Fruit fly (Drosophila melanogaster) whole organism, wandering third instar larva: ENCODE data around the gene PolH.
A peak's percentile ranks its signal among the peaks of the same experiment; 100 is the strongest.

Experiments used
- Abd-B ChIP-seq: fragments of >200 bp; optimal IDR thresholded peaks from 2 replicates; lab custom pipeline; 2017; ENCODE audit warnings: missing biosample characterization, missing genetic modification characterization
- Dfd ChIP-seq: fragments of >200 bp; optimal IDR thresholded peaks from 2 replicates; lab custom pipeline; 2017; ENCODE audit warnings: missing biosample characterization, missing genetic modification characterization
- GATAd ChIP-seq: sonication (Bioruptor generic); optimal IDR thresholded peaks from 2 replicates; lab custom pipeline; 2016; ENCODE audit warnings: missing biosample characterization, missing genetic modification characterization
- Mio ChIP-seq: sonication (Bioruptor generic); optimal IDR thresholded peaks from 2 replicates; lab custom pipeline; 2016; ENCODE audit warnings: missing biosample characterization, missing genetic modification characterization
- Myc ChIP-seq: fragments of >200 bp; optimal IDR thresholded peaks from 2 replicates; lab custom pipeline; 2017
- N ChIP-seq: fragments of >200 bp; optimal IDR thresholded peaks from 2 replicates; lab custom pipeline; 2018; ENCODE audit warnings: missing biosample characterization, missing external identifiers, missing genetic modification characterization
- OdsH ChIP-seq: fragments of 200-800 bp; sonication (Bioruptor generic); optimal IDR thresholded peaks from 2 replicates; lab custom pipeline; 2016; ENCODE audit warnings: missing biosample characterization, mild to moderate bottlenecking, missing genetic modification characterization
- Rel ChIP-seq, 2 experiments: fragments of 200-800 bp; sonication (Bioruptor generic) in 1 of 2; optimal IDR thresholded peaks; 2 replicates in 1 of 2; 3 replicates in 1 of 2; lab custom pipeline; 2016 to 2019; ENCODE audit warnings: mild to moderate bottlenecking in 2 of 2, missing biosample characterization in 2 of 2, missing genetic modification characterization in 2 of 2, moderate library complexity in 1 of 2
- brk ChIP-seq: fragments of 200-800 bp; sonication (Bioruptor generic); optimal IDR thresholded peaks from 2 replicates; lab custom pipeline; 2016; ENCODE audit warnings: missing biosample characterization, mild to moderate bottlenecking, missing genetic modification characterization
- ey ChIP-seq: fragments of 200-800 bp; sonication (Bioruptor generic); optimal IDR thresholded peaks from 2 replicates; lab custom pipeline; 2016; ENCODE audit warnings: missing biosample characterization, missing genetic modification characterization
- h ChIP-seq: fragments of 200-800 bp; sonication (Bioruptor generic); optimal IDR thresholded peaks from 3 replicates; lab custom pipeline; 2016; ENCODE audit warnings: missing biosample characterization, mild to moderate bottlenecking, missing genetic modification characterization
- jim ChIP-seq: fragments of 175-275, 200-325 bp; sonication (Bioruptor generic); optimal IDR thresholded peaks from 2 replicates; lab custom pipeline; 2016; ENCODE audit warnings: missing biosample characterization, mild to moderate bottlenecking, missing genetic modification characterization
- sv ChIP-seq: fragments of 200-800 bp; sonication (Bioruptor generic); optimal IDR thresholded peaks from 3 replicates; lab custom pipeline; 2016; ENCODE audit warnings: missing biosample characterization, missing genetic modification characterization
- usp ChIP-seq: fragments of >200 bp; optimal IDR thresholded peaks from 2 replicates; lab custom pipeline; 2017; ENCODE audit warnings: missing biosample characterization, missing genetic modification characterization

- TF ChIP-seq Dfd (GFP tag; lab: Kevin White, UChicago) (no peak), OdsH (GFP tag; lab: Kevin White, UChicago) (no peak), Rel (GFP tag; optimal IDR thresholded peaks at IDR 0.05; lab: Kevin White, UChicago) (no peak), Rel (tag; optimal IDR thresholded peaks at IDR 0.05; lab: Kevin White, UChicago) (peak; percentile 82), sv (no peak), jim (GFP tag; lab: Kevin White, UChicago) (no peak), Abd-B (no peak), GATAd (no peak), brk (GFP tag; lab: Kevin White, UChicago) (no peak), h (GFP tag; lab: Kevin White, UChicago) (peak; percentile 16), Myc (no peak), N (GFP tag; lab: Kevin White, UChicago) (no peak), ey (no peak), usp (GFP tag; lab: Kevin White, UChicago) (no peak), Mio (GFP tag; lab: Kevin White, UChicago) (no peak)
These were observed 30.1 kb upstream of the PolH start, which contains the start of gene P5CS for dm6 chr3L:21971735-21972134.
